Fruit fly (Drosophila melanogaster): ENCODE measurements around the gene CG1958.
A peak's percentile ranks its signal among the peaks of the same experiment; 100 is the strongest.

Gene CG1958

dm6 chrX:7301351-7302328, 34.9 kb downstream of the CG1958 start (continued):
- TF ChIP-seq CG1602 (GFP tag; optimal IDR thresholded peaks at IDR 0.05) (peak; percentile 43), tin (GFP tag; optimal IDR thresholded peaks at IDR 0.05) (peak; percentile 36), CG14860 (GFP tag; IDR thresholded peaks at IDR 0.05; ENCODE audit: partially characterized antibody) (no peak), lmd (GFP tag; IDR thresholded peaks at IDR 0.05) (peak; percentile 24; the same call in 1 of the 2 replicates), Antp (GFP tag; optimal IDR thresholded peaks at IDR 0.05) (no peak), CG17328 (GFP tag; IDR thresholded peaks at IDR 0.05) (peak; percentile 23; the same call in 1 of the 2 replicates), cwo (GFP tag; optimal IDR thresholded peaks at IDR 0.05) (peak; percentile 6), HLH54F (GFP tag; optimal IDR thresholded peaks at IDR 0.05) (peak; percentile 8), pan (optimal IDR thresholded peaks at IDR 0.05) (no peak), pan (GFP tag; optimal IDR thresholded peaks at IDR 0.05 in 1 of 2, IDR thresholded peaks at IDR 0.05 in 1 of 2) (peak in 1 of 2 experiments; percentile 73), E2f1 (GFP tag; IDR thresholded peaks at IDR 0.05) (peak; percentile 15; the same call in 1 of the 2 replicates), Pdp1 (GFP tag; optimal IDR thresholded peaks at IDR 0.05) (peak; percentile 45 to 56), CG10274 (GFP tag; optimal IDR thresholded peaks at IDR 0.05) (peak; percentile 48)

- no peak for TF ChIP-seq CG31224 (GFP tag; IDR thresholded peaks at IDR 0.05)
- TF ChIP-seq CG13775 (GFP tag; optimal IDR thresholded peaks at IDR 0.05), result no peak
- TF ChIP-seq CG43689 (GFP tag; IDR thresholded peaks at IDR 0.05), result no peak
- no peak for TF ChIP-seq CG30403 (GFP tag; optimal IDR thresholded peaks at IDR 0.05)
- no peak for TF ChIP-seq CG8359 (GFP tag; optimal IDR thresholded peaks at IDR 0.05; ENCODE audit: borderline replicate concordance)
- TF ChIP-seq CG17912 (GFP tag; optimal IDR thresholded peaks at IDR 0.05), result no peak
- no peak for TF ChIP-seq scrt (GFP tag; optimal IDR thresholded peaks at IDR 0.05)
- TF ChIP-seq bowl (GFP tag; IDR thresholded peaks at IDR 0.05), result no peak
- peak; percentile 65; the same call in 2 of the 3 replicates for TF ChIP-seq zfh1 (GFP tag; IDR thresholded peaks at IDR 0.05)
- TF ChIP-seq hth (optimal IDR thresholded peaks at IDR 0.05), result no peak
- no peak for TF ChIP-seq CG2889 (GFP tag; IDR thresholded peaks at IDR 0.05)
- TF ChIP-seq Dll (GFP tag; IDR thresholded peaks at IDR 0.05; ENCODE audit: partially characterized antibody), result no peak
- peak; percentile 24 for TF ChIP-seq CG18262 (tag; optimal IDR thresholded peaks at IDR 0.05)
- no peak for TF ChIP-seq CG11247 (GFP tag; IDR thresholded peaks at IDR 0.05)
- TF ChIP-seq inv (GFP tag; IDR thresholded peaks at IDR 0.05; ENCODE audit: partially characterized antibody), result no peak
- TF ChIP-seq seq (GFP tag; IDR thresholded peaks at IDR 0.05), result no peak
- TF ChIP-seq CG15073 (GFP tag; optimal IDR thresholded peaks at IDR 0.05), result no peak
- TF ChIP-seq CG7839 (tag; optimal IDR thresholded peaks at IDR 0.05), result peak; percentile 28
- TF ChIP-seq stwl (tag; optimal IDR thresholded peaks at IDR 0.05), result no peak
- 0 out of 3 replicates have a peak, but pooled peaks have one; percentile 15 for TF ChIP-seq Aef1 (GFP tag; IDR thresholded peaks at IDR 0.05)
- no peak for TF ChIP-seq CG12744 (GFP tag; optimal IDR thresholded peaks at IDR 0.05)
- TF ChIP-seq PHDP (tag; optimal IDR thresholded peaks at IDR 0.05), result peak; percentile 1
- no peak for TF ChIP-seq Kr (GFP tag; optimal IDR thresholded peaks at IDR 0.05)
- peak; percentile 17; the same call in 1 of the 4 replicates for TF ChIP-seq Gug (GFP tag; IDR thresholded peaks at IDR 0.05)
- TF ChIP-seq CG12942 (GFP tag; optimal IDR thresholded peaks at IDR 0.05), result no peak
- no peak for TF ChIP-seq NK7.1 (GFP tag; optimal IDR thresholded peaks at IDR 0.05)
- peak; percentile 15 for TF ChIP-seq CG2678 (tag; optimal IDR thresholded peaks at IDR 0.05)
- TF ChIP-seq NC2α (GFP tag; optimal IDR thresholded peaks at IDR 0.05), result no peak
- no peak for TF ChIP-seq toy (GFP tag; IDR thresholded peaks at IDR 0.05)
- peak; percentile 65 for TF ChIP-seq ken (GFP tag; IDR thresholded peaks at IDR 0.05)
- no peak for TF ChIP-seq wdn (GFP tag; IDR thresholded peaks at IDR 0.05)
- no peak for TF ChIP-seq CG4730 (GFP tag; IDR thresholded peaks at IDR 0.05)
- no peak for TF ChIP-seq crc (GFP tag; optimal IDR thresholded peaks at IDR 0.05)
- no peak for TF ChIP-seq zfh2 (GFP tag; optimal IDR thresholded peaks at IDR 0.05)
- peak; percentile 4 for TF ChIP-seq Ssrp (tag; optimal IDR thresholded peaks at IDR 0.05)
- no peak for TF ChIP-seq tin (GFP tag; optimal IDR thresholded peaks at IDR 0.05)
Observed at dm6 chrX:7302329-7302728, 35.6 kb downstream of the CG1958 start.

Data from whole organism, embryonic.